Fruit fly (Drosophila melanogaster): ENCODE results near the gene Ggt-1.

The Ggt-1 gene

DNA sequence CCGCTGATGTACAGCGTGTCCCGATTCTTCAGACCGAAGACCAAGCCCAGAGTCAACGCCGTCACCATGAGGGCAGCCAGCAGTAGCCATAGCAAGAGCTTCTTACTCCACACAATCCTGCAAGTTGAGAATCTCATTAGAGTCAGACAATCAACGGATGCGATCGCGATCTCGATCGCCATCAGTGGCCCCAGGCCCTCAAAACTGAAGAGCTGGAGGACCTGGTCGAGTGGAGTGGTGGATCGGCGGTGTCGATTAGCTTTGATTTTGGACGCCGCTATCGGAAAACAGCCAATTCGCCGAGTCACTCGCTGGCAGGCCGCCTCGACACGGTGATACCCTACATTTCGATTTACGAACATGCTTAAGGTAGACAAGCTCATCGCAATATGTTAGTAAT is 3.8 kb downstream of the Ggt-1 start:
- TF ChIP-seq CG33017 (tag; optimal IDR thresholded peaks at IDR 0.05) = no peak
- no peak for TF ChIP-seq CG7045 (GFP tag; optimal IDR thresholded peaks at IDR 0.05)
- no peak for TF ChIP-seq cnc (optimal IDR thresholded peaks at IDR 0.05)

DNA sequence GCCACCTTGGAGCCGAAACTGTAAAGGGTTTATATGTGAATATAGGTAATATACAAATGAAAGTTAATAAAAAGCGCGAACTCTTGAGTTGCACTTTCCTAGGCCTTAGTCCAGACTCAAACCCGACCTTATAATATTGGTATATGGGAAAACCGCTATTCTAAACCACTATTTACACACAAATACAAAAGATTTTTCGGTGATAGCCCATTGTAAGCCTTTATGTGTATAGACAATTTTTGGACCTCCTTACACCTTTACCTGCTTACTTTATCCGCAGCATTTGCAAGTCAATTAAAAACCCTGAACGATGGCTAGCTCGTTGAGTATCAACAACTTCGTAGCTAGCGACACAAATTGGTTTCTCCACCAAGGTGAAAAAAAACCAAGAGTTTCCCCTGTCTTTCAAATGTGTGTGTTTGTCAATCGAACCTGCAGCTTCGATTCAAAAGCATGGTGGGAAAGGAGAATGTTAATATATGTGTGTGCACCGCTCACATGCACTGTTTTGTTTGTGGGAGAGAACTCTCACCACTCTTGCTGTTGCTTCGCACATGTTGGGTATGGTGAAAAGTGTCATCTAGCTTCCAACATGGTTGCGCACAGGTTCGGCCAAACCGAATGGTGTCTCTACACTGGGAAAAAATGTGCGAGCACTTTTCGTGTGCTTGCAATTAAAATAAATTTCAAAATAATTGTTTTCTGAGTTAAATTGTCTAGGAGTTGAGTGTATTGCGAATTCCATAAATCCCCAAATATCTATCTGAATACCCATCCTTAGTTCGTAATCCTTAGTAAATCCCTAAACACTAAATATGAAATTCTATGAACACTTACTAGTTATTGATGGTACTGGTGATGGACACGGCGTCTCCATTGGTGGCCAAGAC is 5.4 kb downstream of the Ggt-1 start:
- TF ChIP-seq CG5204 (GFP tag; optimal IDR thresholded peaks at IDR 0.05) = no peak
- TF ChIP-seq Crg-1 (GFP tag; optimal IDR thresholded peaks at IDR 0.05) = no peak
- TF ChIP-seq CG7045 (GFP tag; optimal IDR thresholded peaks at IDR 0.05) = no peak
- peak; percentile 31 for TF ChIP-seq CG11617 (GFP tag; optimal IDR thresholded peaks at IDR 0.05)
- peak; percentile 24 for TF ChIP-seq CG14711 (tag; optimal IDR thresholded peaks at IDR 0.05)
- TF ChIP-seq Mnt (GFP tag; optimal IDR thresholded peaks at IDR 0.05) = no peak
- TF ChIP-seq kay (GFP tag; ENCODE audit: borderline replicate concordance) = no peak
- no peak for TF ChIP-seq bab1 (GFP tag; optimal IDR thresholded peaks at IDR 0.05)
- TF ChIP-seq toe (GFP tag; optimal IDR thresholded peaks at IDR 0.05) = no peak
- peak; percentile 20 for TF ChIP-seq Hr96 (GFP tag; optimal IDR thresholded peaks at IDR 0.05)
- peak; percentile 5 for TF ChIP-seq tj (GFP tag; optimal IDR thresholded peaks at IDR 0.05)
- peak; percentile 99 for TF ChIP-seq pad (GFP tag; optimal IDR thresholded peaks at IDR 0.05)

DNA sequence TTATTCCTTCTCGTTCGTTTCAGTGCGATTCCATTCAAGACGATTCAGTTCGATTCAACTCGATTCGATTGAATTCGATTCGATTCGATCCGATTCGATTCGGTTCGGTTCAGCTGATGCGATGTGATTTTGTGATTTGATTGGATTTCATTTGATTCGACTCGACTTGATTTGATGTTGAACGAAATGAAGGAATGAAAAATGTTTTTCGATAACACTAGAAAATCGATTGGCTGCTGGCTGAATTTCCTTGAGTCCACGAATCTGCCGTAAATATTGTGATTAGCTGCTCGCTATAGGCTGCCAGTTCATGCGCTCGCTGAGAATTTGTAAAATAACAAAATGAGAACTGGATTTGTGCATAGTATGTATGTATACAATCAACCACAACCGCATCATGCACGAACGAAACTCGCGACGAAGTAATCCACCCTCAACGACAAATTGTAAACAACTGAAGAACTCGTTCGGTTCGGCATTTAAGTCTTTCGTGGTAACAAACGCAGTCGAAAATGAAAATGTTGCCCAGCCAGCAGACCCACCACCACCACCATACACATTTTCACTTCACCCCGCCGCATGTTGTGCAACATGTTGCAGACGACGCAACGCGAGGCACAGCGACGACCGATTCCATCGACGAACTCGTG is 7.2 kb downstream of the Ggt-1 start, which contains the start of gene Wnt5:
Gene Wnt5, minus strand, starts transcription at position 458 of the 650 bp plus-strand sequence.
- TF ChIP-seq CG12768 (GFP tag; optimal IDR thresholded peaks at IDR 0.05) = no peak
- no peak for TF ChIP-seq cnc (optimal IDR thresholded peaks at IDR 0.05)
- peak; percentile 62 for TF ChIP-seq pad (GFP tag; optimal IDR thresholded peaks at IDR 0.05)
- no peak for TF ChIP-seq CG7045 (GFP tag; optimal IDR thresholded peaks at IDR 0.05)
- TF ChIP-seq CG14711 (tag; optimal IDR thresholded peaks at IDR 0.05) = no peak

DNA sequence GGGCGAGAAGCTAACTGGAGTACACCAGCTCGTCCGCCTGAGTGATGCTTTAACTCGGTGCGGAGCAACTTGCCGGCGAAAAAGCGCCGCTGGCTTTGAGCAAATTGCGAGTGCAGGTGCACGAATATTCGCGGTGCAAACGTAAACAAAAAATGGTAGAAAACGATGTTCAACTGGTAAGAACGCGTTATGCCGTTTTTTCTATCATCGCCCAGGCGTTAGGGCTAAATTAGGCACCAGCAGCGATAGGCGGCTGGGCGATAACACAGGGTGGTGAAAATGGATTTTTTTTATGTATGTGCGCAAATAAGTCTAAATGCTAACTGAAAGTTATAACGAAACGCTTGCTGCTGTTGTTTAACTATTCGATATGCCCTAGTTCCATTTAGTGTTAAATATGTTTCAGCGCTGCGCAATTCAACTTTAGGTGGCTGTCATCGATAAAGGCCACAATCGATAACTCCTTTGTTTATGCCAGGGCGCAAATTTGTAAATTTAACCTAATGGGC is 12.6 kb downstream of the Ggt-1 start, which contains the start of the genes Pgant7 and Xrcc2:
Gene Pgant7, minus strand, starts transcription at position 308 of the 509 bp plus-strand sequence.
Gene Xrcc2, plus strand, starts transcription at position 449 of the 509 bp plus-strand sequence.
- TF ChIP-seq cic (GFP tag; optimal IDR thresholded peaks at IDR 0.05) (no peak), CG1620 (GFP tag; optimal IDR thresholded peaks at IDR 0.05) (no peak), Crg-1 (GFP tag; optimal IDR thresholded peaks at IDR 0.05) (no peak), ovo (GFP tag; optimal IDR thresholded peaks at IDR 0.05) (no peak), toe (GFP tag; optimal IDR thresholded peaks at IDR 0.05) (no peak), pad (GFP tag; optimal IDR thresholded peaks at IDR 0.05) (no peak), Clk (GFP tag; optimal IDR thresholded peaks at IDR 0.05) (no peak), tj (GFP tag; optimal IDR thresholded peaks at IDR 0.05) (peak; percentile 83), CG14711 (tag; optimal IDR thresholded peaks at IDR 0.05) (no peak), CG7045 (GFP tag; optimal IDR thresholded peaks at IDR 0.05) (no peak), CG11617 (GFP tag; optimal IDR thresholded peaks at IDR 0.05) (no peak), CG12768 (GFP tag; optimal IDR thresholded peaks at IDR 0.05) (no peak), Hr96 (GFP tag; optimal IDR thresholded peaks at IDR 0.05) (no peak), cnc (optimal IDR thresholded peaks at IDR 0.05) (no peak), CG33017 (tag; optimal IDR thresholded peaks at IDR 0.05) (no peak), kay (GFP tag; ENCODE audit: borderline replicate concordance) (no peak), CG7101 (tag; optimal IDR thresholded peaks at IDR 0.05) (no peak), Mnt (GFP tag; optimal IDR thresholded peaks at IDR 0.05) (peak; percentile 25), bab1 (GFP tag; optimal IDR thresholded peaks at IDR 0.05) (peak; percentile 6)

DNA sequence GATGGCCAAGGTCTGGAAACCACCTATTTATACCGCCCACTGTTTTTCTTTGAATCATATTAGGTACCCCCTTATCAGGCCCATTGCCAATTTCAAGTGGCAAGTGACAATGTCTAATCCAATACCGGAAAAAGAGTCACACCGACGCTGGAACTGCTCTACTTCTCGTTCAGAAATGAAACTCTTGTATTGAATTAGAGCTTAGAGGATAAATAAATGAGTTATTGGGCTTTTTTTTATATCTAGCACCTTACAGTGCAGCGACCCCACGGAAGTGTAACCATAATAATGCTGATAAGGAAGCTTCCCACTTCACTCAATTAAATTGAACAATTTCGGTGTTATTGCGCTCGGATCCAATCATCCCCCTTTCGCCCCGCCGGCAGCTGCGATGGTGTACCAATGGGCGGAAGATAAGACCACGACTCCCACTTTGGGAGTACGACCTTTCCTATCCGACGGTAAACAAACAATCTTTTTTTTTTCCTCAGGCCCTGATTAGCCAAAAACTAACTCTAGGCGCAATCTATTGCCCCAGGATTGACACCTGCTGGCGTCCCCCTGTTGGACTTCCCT is 18.1 kb downstream of the Ggt-1 start, which contains the start of gene CG15043:
Gene CG15043, minus strand, starts transcription at position 4 of the 576 bp plus-strand sequence.
- TF ChIP-seq tj (GFP tag; optimal IDR thresholded peaks at IDR 0.05) = no peak
- no peak for TF ChIP-seq CG7045 (GFP tag; optimal IDR thresholded peaks at IDR 0.05)
- TF ChIP-seq toe (GFP tag; optimal IDR thresholded peaks at IDR 0.05) = no peak
- no peak for TF ChIP-seq CG12768 (GFP tag; optimal IDR thresholded peaks at IDR 0.05)
- TF ChIP-seq CG14711 (tag; optimal IDR thresholded peaks at IDR 0.05) = peak; percentile 48
- TF ChIP-seq CG11617 (GFP tag; optimal IDR thresholded peaks at IDR 0.05) = no peak
- no peak for TF ChIP-seq Hr96 (GFP tag; optimal IDR thresholded peaks at IDR 0.05)
- TF ChIP-seq CG5204 (GFP tag; optimal IDR thresholded peaks at IDR 0.05) = no peak
- TF ChIP-seq CG1620 (GFP tag; optimal IDR thresholded peaks at IDR 0.05) = no peak
- TF ChIP-seq kay (GFP tag; ENCODE audit: borderline replicate concordance) = no peak
- TF ChIP-seq CG33017 (tag; optimal IDR thresholded peaks at IDR 0.05) = no peak
- TF ChIP-seq bab1 (GFP tag; optimal IDR thresholded peaks at IDR 0.05) = no peak
- TF ChIP-seq ovo (GFP tag; optimal IDR thresholded peaks at IDR 0.05) = no peak
- no peak for TF ChIP-seq cnc (optimal IDR thresholded peaks at IDR 0.05)
- TF ChIP-seq CG7101 (tag; optimal IDR thresholded peaks at IDR 0.05) = peak; percentile 58
- TF ChIP-seq Mnt (GFP tag; optimal IDR thresholded peaks at IDR 0.05) = no peak
- no peak for TF ChIP-seq Clk (GFP tag; optimal IDR thresholded peaks at IDR 0.05)
- peak; percentile 28 for TF ChIP-seq pad (GFP tag; optimal IDR thresholded peaks at IDR 0.05)

DNA sequence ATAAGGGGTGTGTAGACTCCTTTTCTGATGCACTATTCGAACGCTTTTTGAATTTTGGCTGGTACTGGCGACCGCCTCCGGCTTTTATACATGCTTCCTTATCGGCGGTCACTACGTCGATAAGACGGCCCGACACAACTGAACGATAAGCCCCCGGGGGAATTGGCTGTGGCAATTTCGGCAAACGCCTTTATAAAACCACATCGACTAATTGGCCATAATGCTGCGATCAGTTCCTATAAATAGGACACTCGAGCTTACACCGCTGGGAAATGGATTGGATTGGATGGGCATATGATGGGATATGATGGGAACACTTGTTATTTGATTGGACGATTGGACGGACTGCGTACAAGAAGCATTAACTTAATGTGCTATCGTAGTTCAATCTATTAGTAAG is 20.4 kb downstream of the Ggt-1 start, which contains the start of gene CG15044:
Gene CG15044, minus strand, starts transcription at position 66 of the 400 bp plus-strand sequence.
- TF ChIP-seq ovo (GFP tag; optimal IDR thresholded peaks at IDR 0.05) (no peak), CG33017 (tag; optimal IDR thresholded peaks at IDR 0.05) (no peak), Hr96 (GFP tag; optimal IDR thresholded peaks at IDR 0.05) (no peak), CG7045 (GFP tag; optimal IDR thresholded peaks at IDR 0.05) (no peak), CG5204 (GFP tag; optimal IDR thresholded peaks at IDR 0.05) (no peak), CG14711 (tag; optimal IDR thresholded peaks at IDR 0.05) (no peak), kay (GFP tag; ENCODE audit: borderline replicate concordance) (no peak), tj (GFP tag; optimal IDR thresholded peaks at IDR 0.05) (no peak)

Measured in whole organism, adult.